Worm (Caenorhabditis elegans): ENCODE data around the gene K06A9.3.
A peak's percentile ranks its signal among the peaks of the same experiment; 100 is the strongest.

The K06A9.3 gene

ce11 chrX:1535261-1535660, at the start of gene K06A9.3:
Gene K06A9.3, minus strand, starts transcription at chrX:1535361.
- TF ChIP-seq sea-1 (GFP tag; conservative IDR thresholded peaks at IDR 0.05) (no peak), tbx-37 (GFP tag; conservative IDR thresholded peaks at IDR 0.05) (no peak), tbx-11 (GFP tag; IDR thresholded peaks at IDR 0.05) (no peak), B0310.2 (tag; optimal IDR thresholded peaks at IDR 0.05) (no peak), ets-7 (tag; optimal IDR thresholded peaks at IDR 0.05) (no peak), ama-1 (optimal IDR thresholded peaks at IDR 0.05) (no peak), ceh-13 (GFP tag; optimal IDR thresholded peaks at IDR 0.05) (no peak), tra-4 (tag; optimal IDR thresholded peaks at IDR 0.05) (no peak), aly-1 (tag; optimal IDR thresholded peaks at IDR 0.05) (no peak), F13C5.2 (tag; optimal IDR thresholded peaks at IDR 0.05) (no peak), pes-1 (GFP tag; IDR thresholded peaks at IDR 0.05) (no peak), ceh-36 (tag; optimal IDR thresholded peaks at IDR 0.05) (no peak), flt-1 (GFP tag; IDR thresholded peaks at IDR 0.05) (no peak), hmg-4 (GFP tag; optimal IDR thresholded peaks at IDR 0.05) (no peak), hnd-1 (tag; optimal IDR thresholded peaks at IDR 0.05) (no peak), scrt-1 (GFP tag; IDR thresholded peaks at IDR 0.05) (no peak), hmbx-1 (tag; optimal IDR thresholded peaks at IDR 0.05) (no peak)

- no peak for TF ChIP-seq aly-1 (tag; optimal IDR thresholded peaks at IDR 0.05)
- TF ChIP-seq F13C5.2 (tag; optimal IDR thresholded peaks at IDR 0.05): no peak
- no peak for TF ChIP-seq tbx-11 (GFP tag; IDR thresholded peaks at IDR 0.05)
- no peak for TF ChIP-seq ets-7 (tag; optimal IDR thresholded peaks at IDR 0.05)
- TF ChIP-seq hmbx-1 (tag; optimal IDR thresholded peaks at IDR 0.05): no peak
- TF ChIP-seq pes-1 (GFP tag; IDR thresholded peaks at IDR 0.05): no peak
- no peak for TF ChIP-seq hmg-4 (GFP tag; optimal IDR thresholded peaks at IDR 0.05)
Observed at ce11 chrX:1583980-1584379, 48.8 kb upstream of the K06A9.3 start.

DNA sequence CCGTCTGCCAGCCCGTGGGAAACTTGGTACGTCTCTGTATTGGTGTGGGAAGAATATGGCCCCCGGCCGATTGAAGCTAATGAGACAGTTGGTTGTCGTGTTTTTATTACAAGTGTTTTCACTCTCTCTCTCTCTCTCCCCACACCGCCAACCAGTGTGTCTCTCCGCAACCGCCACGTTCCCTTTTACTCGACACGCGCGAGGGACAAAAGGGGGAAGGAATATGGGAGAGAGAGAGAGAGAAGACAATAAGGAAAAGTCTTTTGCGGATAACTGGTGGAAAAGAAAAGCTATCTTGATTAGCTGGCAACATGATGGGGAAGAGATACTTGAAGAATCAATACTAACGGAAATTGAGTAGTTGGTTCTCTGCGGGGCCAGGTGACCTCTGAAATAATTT, 43.5 kb upstream of the K06A9.3 start:
- TF ChIP-seq F13C5.2 (tag; optimal IDR thresholded peaks at IDR 0.05) (peak; percentile 5), flt-1 (GFP tag; IDR thresholded peaks at IDR 0.05) (no peak), hmbx-1 (tag; optimal IDR thresholded peaks at IDR 0.05) (no peak), hmg-4 (GFP tag; optimal IDR thresholded peaks at IDR 0.05) (peak; percentile 36), ceh-36 (tag; optimal IDR thresholded peaks at IDR 0.05) (peak; percentile 8), scrt-1 (GFP tag; IDR thresholded peaks at IDR 0.05) (no peak), sea-1 (GFP tag; conservative IDR thresholded peaks at IDR 0.05) (0 out of 2 replicates have a peak, but pooled peaks have one; percentile 50)

ce11 chrX:1576337-1576736, 41.2 kb upstream of the K06A9.3 start, which contains the start of gene wrt-9:
Gene wrt-9, plus strand, starts transcription at chrX:1576637.
- TF ChIP-seq pes-1 (GFP tag; IDR thresholded peaks at IDR 0.05): no peak
- TF ChIP-seq aly-1 (tag; optimal IDR thresholded peaks at IDR 0.05): no peak
- no peak for TF ChIP-seq hmbx-1 (tag; optimal IDR thresholded peaks at IDR 0.05)
- TF ChIP-seq hnd-1 (tag; optimal IDR thresholded peaks at IDR 0.05): no peak
- no peak for TF ChIP-seq tbx-11 (GFP tag; IDR thresholded peaks at IDR 0.05)
- TF ChIP-seq B0310.2 (tag; optimal IDR thresholded peaks at IDR 0.05): no peak
- TF ChIP-seq ceh-36 (tag; optimal IDR thresholded peaks at IDR 0.05): no peak
- TF ChIP-seq sea-1 (GFP tag; conservative IDR thresholded peaks at IDR 0.05): no peak
- TF ChIP-seq F13C5.2 (tag; optimal IDR thresholded peaks at IDR 0.05): no peak
- no peak for TF ChIP-seq ama-1 (optimal IDR thresholded peaks at IDR 0.05)
- no peak for TF ChIP-seq tbx-37 (GFP tag; conservative IDR thresholded peaks at IDR 0.05)
- no peak for TF ChIP-seq flt-1 (GFP tag; IDR thresholded peaks at IDR 0.05)
- no peak for TF ChIP-seq hmg-4 (GFP tag; optimal IDR thresholded peaks at IDR 0.05)
- no peak for TF ChIP-seq ets-7 (tag; optimal IDR thresholded peaks at IDR 0.05)

ce11 chrX:1571949-1572348, 36.8 kb upstream of the K06A9.3 start, which contains the start of gene H02F09.2:
Gene H02F09.2, plus strand, starts transcription at chrX:1572249.
- TF ChIP-seq B0310.2 (tag; optimal IDR thresholded peaks at IDR 0.05): no peak
- no peak for TF ChIP-seq ets-7 (tag; optimal IDR thresholded peaks at IDR 0.05)
- no peak for TF ChIP-seq ceh-13 (GFP tag; optimal IDR thresholded peaks at IDR 0.05)
- TF ChIP-seq hmg-4 (GFP tag; optimal IDR thresholded peaks at IDR 0.05): no peak
- no peak for TF ChIP-seq flt-1 (GFP tag; IDR thresholded peaks at IDR 0.05)
- no peak for TF ChIP-seq sea-1 (GFP tag; conservative IDR thresholded peaks at IDR 0.05)
- no peak for TF ChIP-seq scrt-1 (GFP tag; IDR thresholded peaks at IDR 0.05)
- TF ChIP-seq tbx-37 (GFP tag; conservative IDR thresholded peaks at IDR 0.05): no peak
- TF ChIP-seq aly-1 (tag; optimal IDR thresholded peaks at IDR 0.05): no peak
- TF ChIP-seq ceh-36 (tag; optimal IDR thresholded peaks at IDR 0.05): no peak
- no peak for TF ChIP-seq ama-1 (optimal IDR thresholded peaks at IDR 0.05)
- no peak for TF ChIP-seq hnd-1 (tag; optimal IDR thresholded peaks at IDR 0.05)

ce11 chrX:1568377-1568776, 33.2 kb upstream of the K06A9.3 start, which contains the start of gene H02F09.3:
Gene H02F09.3, plus strand, starts transcription at chrX:1568677.
- TF ChIP-seq pes-1 (GFP tag; IDR thresholded peaks at IDR 0.05): no peak
- no peak for TF ChIP-seq tbx-11 (GFP tag; IDR thresholded peaks at IDR 0.05)
- TF ChIP-seq hnd-1 (tag; optimal IDR thresholded peaks at IDR 0.05): no peak
- TF ChIP-seq B0310.2 (tag; optimal IDR thresholded peaks at IDR 0.05): no peak
- TF ChIP-seq hmg-4 (GFP tag; optimal IDR thresholded peaks at IDR 0.05): no peak
- TF ChIP-seq scrt-1 (GFP tag; IDR thresholded peaks at IDR 0.05): no peak
- TF ChIP-seq ceh-13 (GFP tag; optimal IDR thresholded peaks at IDR 0.05): no peak
- TF ChIP-seq tra-4 (tag; optimal IDR thresholded peaks at IDR 0.05): no peak
- no peak for TF ChIP-seq tbx-37 (GFP tag; conservative IDR thresholded peaks at IDR 0.05)
- no peak for TF ChIP-seq aly-1 (tag; optimal IDR thresholded peaks at IDR 0.05)
- no peak for TF ChIP-seq hmbx-1 (tag; optimal IDR thresholded peaks at IDR 0.05)
- TF ChIP-seq F13C5.2 (tag; optimal IDR thresholded peaks at IDR 0.05): no peak
- no peak for TF ChIP-seq ets-7 (tag; optimal IDR thresholded peaks at IDR 0.05)
- no peak for TF ChIP-seq ceh-36 (tag; optimal IDR thresholded peaks at IDR 0.05)
- TF ChIP-seq flt-1 (GFP tag; IDR thresholded peaks at IDR 0.05): no peak

- TF ChIP-seq hmbx-1 (tag; optimal IDR thresholded peaks at IDR 0.05): no peak
- TF ChIP-seq ets-7 (tag; optimal IDR thresholded peaks at IDR 0.05): no peak
- no peak for TF ChIP-seq sea-1 (GFP tag; conservative IDR thresholded peaks at IDR 0.05)
- no peak for TF ChIP-seq hnd-1 (tag; optimal IDR thresholded peaks at IDR 0.05)
- no peak for TF ChIP-seq ceh-13 (GFP tag; optimal IDR thresholded peaks at IDR 0.05)
- no peak for TF ChIP-seq aly-1 (tag; optimal IDR thresholded peaks at IDR 0.05)
- no peak for TF ChIP-seq ceh-36 (tag; optimal IDR thresholded peaks at IDR 0.05)
- TF ChIP-seq pes-1 (GFP tag; IDR thresholded peaks at IDR 0.05): no peak
- TF ChIP-seq tbx-37 (GFP tag; conservative IDR thresholded peaks at IDR 0.05): no peak
- TF ChIP-seq tra-4 (tag; optimal IDR thresholded peaks at IDR 0.05): no peak
- TF ChIP-seq F13C5.2 (tag; optimal IDR thresholded peaks at IDR 0.05): no peak
- TF ChIP-seq scrt-1 (GFP tag; IDR thresholded peaks at IDR 0.05): no peak
- TF ChIP-seq flt-1 (GFP tag; IDR thresholded peaks at IDR 0.05): no peak
- TF ChIP-seq ama-1 (optimal IDR thresholded peaks at IDR 0.05): no peak
- TF ChIP-seq B0310.2 (tag; optimal IDR thresholded peaks at IDR 0.05): no peak
- no peak for TF ChIP-seq tbx-11 (GFP tag; IDR thresholded peaks at IDR 0.05)
- TF ChIP-seq hmg-4 (GFP tag; optimal IDR thresholded peaks at IDR 0.05): no peak
Observed at ce11 chrX:1556917-1557316, 21.8 kb upstream of the K06A9.3 start.
